Worm (Caenorhabditis elegans) whole organism, L1 larva: ENCODE measurements around the gene H32C10.1.

Experiments
- efl-1 ChIP-seq, 4 experiments: fragments of 150-350 bp; optimal IDR thresholded peaks in 3 of 4; peaks in 1 of 4; 1 replicate in 1 of 4; 2 replicates in 3 of 4; lab custom pipeline; 2014; ENCODE audit warnings: missing biosample characterization in 2 of 4, missing genetic modification characterization in 2 of 4, missing genetic modification reagents in 2 of 4
- pqm-1 ChIP-seq: sonication (generic microtip); optimal IDR thresholded peaks from 3 replicates; lab custom pipeline; 2017; ENCODE audit warnings: missing biosample characterization, missing genetic modification characterization

DNA sequence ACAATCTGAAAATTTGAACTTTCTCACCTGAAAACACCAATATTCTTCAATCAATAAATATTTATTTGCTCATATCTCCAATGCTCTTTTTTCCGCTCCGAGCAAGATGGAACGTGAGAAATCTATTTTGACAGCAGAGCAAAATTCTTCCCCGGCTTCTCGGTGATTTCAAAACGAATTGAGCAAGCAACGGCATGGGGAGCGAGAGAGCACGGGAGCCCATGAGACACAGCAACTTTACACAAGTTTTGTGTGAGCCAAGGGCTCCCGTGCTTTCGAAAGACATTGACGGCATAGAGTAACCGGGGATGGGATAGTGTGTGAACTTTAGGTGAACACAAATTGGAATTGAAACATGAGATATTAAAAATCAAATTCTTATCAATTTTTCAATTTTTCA, 52.7 kb downstream of the H32C10.1 start:
- TF ChIP-seq pqm-1 (tag; lab: Kevin White, UChicago): no peak
- no peak for TF ChIP-seq efl-1 (optimal IDR thresholded peaks at IDR 0.05; lab: Kevin White, UChicago)
- TF ChIP-seq efl-1 (GFP tag; optimal IDR thresholded peaks at IDR 0.05 in 1 of 2; lab: Kevin White, UChicago): no peak
